Fruit fly (Drosophila melanogaster) whole organism, embryonic: ENCODE data around the gene CG16749.

Experiments
- Aef1 ChIP-seq: fragments of 200-800 bp; sonication (Bioruptor generic); IDR thresholded peaks from 3 replicates; pipeline ENCODE4 v1.3.6; 2022; ENCODE audit warnings: missing biosample characterization, missing genetic modification characterization
- Awh ChIP-seq: fragments of 200-800 bp; sonication (Bioruptor generic); IDR thresholded peaks from 2 replicates; pipeline ENCODE4, ENCODE4 v1.3.6; 2022; ENCODE audit warnings: missing biosample characterization, missing genetic modification characterization
- C15 ChIP-seq: fragments of 200-800 bp; sonication (Bioruptor generic); IDR thresholded peaks from 3 replicates; pipeline ENCODE4 v1.3.6; 2022; ENCODE audit warnings: missing biosample characterization, missing genetic modification characterization
- CG13296 ChIP-seq: fragments of 200-800 bp; sonication (Bioruptor generic); optimal IDR thresholded peaks from 3 replicates; lab custom pipeline; 2018; ENCODE audit warnings: missing biosample characterization, mild to moderate bottlenecking, missing genetic modification characterization
- CG14441 ChIP-seq: fragments of 200-800 bp; sonication (Bioruptor generic); IDR thresholded peaks from 2 replicates; pipeline ENCODE4 v1.3.6; 2022; ENCODE audit warnings: missing biosample characterization, missing genetic modification characterization
- CG14667 ChIP-seq: fragments of 200-800 bp; sonication (Bioruptor generic); IDR thresholded peaks from 2 replicates; pipeline ENCODE4 v1.3.6; 2022; ENCODE audit warnings: missing biosample characterization, missing genetic modification characterization
- CG14860 ChIP-seq: fragments of 200-800 bp; sonication (Bioruptor generic); IDR thresholded peaks from 3 replicates; pipeline ENCODE4 v1.3.6; 2022; ENCODE audit warnings: missing biosample characterization, missing genetic modification characterization; ENCODE audit not compliant: partially characterized antibody
- CG16863 ChIP-seq: fragments of 200-800 bp; sonication (Bioruptor generic); optimal IDR thresholded peaks from 3 replicates; lab custom pipeline; 2016; ENCODE audit warnings: missing biosample characterization, missing genetic modification characterization
- CG18476 ChIP-seq: fragments of 200-800 bp; sonication (Bioruptor generic); optimal IDR thresholded peaks from 2 replicates; lab custom pipeline; 2016; ENCODE audit warnings: missing biosample characterization, mild to moderate bottlenecking, missing genetic modification characterization
- CG2202 ChIP-seq: fragments of 200-800 bp; sonication (Bioruptor generic); optimal IDR thresholded peaks from 2 replicates; lab custom pipeline; 2018; ENCODE audit warnings: missing biosample characterization, mild to moderate bottlenecking, missing genetic modification characterization
- CG3281 ChIP-seq: fragments of 200-800 bp; sonication (Bioruptor generic); optimal IDR thresholded peaks from 3 replicates; lab custom pipeline; 2017; ENCODE audit warnings: missing biosample characterization, mild to moderate bottlenecking, missing genetic modification characterization
- CG3838 ChIP-seq: fragments of 200-800 bp; sonication (Bioruptor generic); optimal IDR thresholded peaks from 3 replicates; lab custom pipeline; 2016; ENCODE audit warnings: missing biosample characterization, missing genetic modification characterization
- CG3847 ChIP-seq: fragments of 200-800 bp; sonication (Bioruptor generic); IDR thresholded peaks from 2 replicates; pipeline ENCODE4 v1.3.6; 2022; ENCODE audit warnings: missing biosample characterization, missing genetic modification characterization
- CG4282 ChIP-seq: fragments of 200-800 bp; sonication (Bioruptor generic); optimal IDR thresholded peaks from 2 replicates; lab custom pipeline; 2016; ENCODE audit warnings: missing biosample characterization, missing genetic modification characterization
- CG4424 ChIP-seq: fragments of 200-800 bp; sonication (Bioruptor generic); optimal IDR thresholded peaks from 3 replicates; lab custom pipeline; 2016; ENCODE audit warnings: missing biosample characterization, missing genetic modification characterization
- CG6254 ChIP-seq: fragments of 200-800 bp; sonication (Bioruptor generic); optimal IDR thresholded peaks from 3 replicates; lab custom pipeline; 2017; ENCODE audit warnings: mild to moderate bottlenecking, missing biosample characterization, missing genetic modification reagents, missing genetic modification characterization
- CG6689 ChIP-seq: fragments of 200-800 bp; sonication (Bioruptor generic); IDR thresholded peaks from 2 replicates; pipeline ENCODE4 v1.3.6; 2022; ENCODE audit warnings: missing biosample characterization, missing genetic modification characterization
- CG7745 ChIP-seq: fragments of 200-800 bp; sonication (Bioruptor generic); optimal IDR thresholded peaks from 2 replicates; lab custom pipeline; 2018; ENCODE audit warnings: missing biosample characterization, mild to moderate bottlenecking, missing genetic modification characterization, moderate library complexity
- CG8359 ChIP-seq: fragments of 200-800 bp; sonication (Bioruptor generic); optimal IDR thresholded peaks from 2 replicates; lab custom pipeline; 2017; ENCODE audit warnings: missing biosample characterization, mild to moderate bottlenecking, missing genetic modification characterization, borderline replicate concordance
- CG8765 ChIP-seq: fragments of 200-800 bp; sonication (Bioruptor generic); IDR thresholded peaks from 2 replicates; pipeline ENCODE4 v1.3.6; 2022; ENCODE audit warnings: missing biosample characterization, missing genetic modification characterization
- CG9932 ChIP-seq: fragments of 200-800 bp; sonication (Bioruptor generic); IDR thresholded peaks from 2 replicates; pipeline ENCODE4 v1.3.6; 2022; ENCODE audit warnings: missing biosample characterization, missing genetic modification characterization
- D19A ChIP-seq: fragments of 200-800 bp; optimal IDR thresholded peaks from 3 replicates; lab custom pipeline; 2019; ENCODE audit warnings: missing biosample characterization, mild to moderate bottlenecking, missing genetic modification characterization, moderate library complexity
- Fer3 ChIP-seq: fragments of 200-800 bp; sonication (Bioruptor generic); optimal IDR thresholded peaks from 2 replicates; lab custom pipeline; 2018; ENCODE audit warnings: missing biosample characterization, mild to moderate bottlenecking, missing genetic modification characterization, moderate library complexity
- H2.0 ChIP-seq: fragments of 200-800 bp; sonication (Bioruptor generic); IDR thresholded peaks from 2 replicates; pipeline ENCODE4 v1.3.6; 2022; ENCODE audit warnings: missing biosample characterization, missing genetic modification characterization
- Hr39 ChIP-seq: fragments of >200 bp; optimal IDR thresholded peaks from 2 replicates; lab custom pipeline; 2017
- Kr ChIP-seq: fragments of 200-800 bp; sonication (Bioruptor generic); optimal IDR thresholded peaks from 2 replicates; lab custom pipeline; 2017; ENCODE audit warnings: missing biosample characterization, mild to moderate bottlenecking, missing genetic modification characterization
- MTF-1 ChIP-seq: fragments of 200-800 bp; sonication (Bioruptor generic); optimal IDR thresholded peaks from 2 replicates; lab custom pipeline; 2018; ENCODE audit warnings: missing biosample characterization, mild to moderate bottlenecking, missing genetic modification characterization, borderline replicate concordance
- NK7.1 ChIP-seq: fragments of 200-800 bp; sonication (Bioruptor generic); optimal IDR thresholded peaks from 3 replicates; lab custom pipeline; 2016; ENCODE audit warnings: missing biosample characterization, missing genetic modification characterization
- Six4 ChIP-seq: fragments of 200-800 bp; sonication (Bioruptor generic); optimal IDR thresholded peaks from 2 replicates; lab custom pipeline; 2016; ENCODE audit warnings: missing biosample characterization, missing genetic modification characterization
- Ssrp ChIP-seq: fragments of 200-800 bp; sonication (Bioruptor generic); optimal IDR thresholded peaks from 2 replicates; lab custom pipeline; 2018; ENCODE audit warnings: missing biosample characterization, mild to moderate bottlenecking, missing genetic modification characterization, moderate library complexity
- Stat92E ChIP-seq, 3 experiments: fragments of >200 bp in 2 of 3; fragments of 200-800 bp in 1 of 3; sonication (Bioruptor generic) in 1 of 3; optimal IDR thresholded peaks; 2 replicates each; lab custom pipeline; 2017 to 2019; ENCODE audit warnings: missing biosample characterization in 3 of 3, missing genetic modification characterization in 3 of 3, mild to moderate bottlenecking in 1 of 3, moderate library complexity in 1 of 3
- bigmax ChIP-seq: fragments of 200-800 bp; sonication (Bioruptor generic); optimal IDR thresholded peaks from 2 replicates; lab custom pipeline; 2018; ENCODE audit warnings: missing biosample characterization, mild to moderate bottlenecking, missing genetic modification characterization
- cad ChIP-seq: fragments of >200 bp; optimal IDR thresholded peaks from 2 replicates; lab custom pipeline; 2017; ENCODE audit warnings: missing biosample characterization, missing genetic modification characterization
- ci ChIP-seq: fragments of 200-800 bp; sonication (Bioruptor generic); IDR thresholded peaks from 3 replicates; pipeline ENCODE4 v1.3.6; 2022; ENCODE audit warnings: missing biosample characterization, missing genetic modification characterization
- crp ChIP-seq, 2 experiments: fragments of 200-800 bp; sonication (Bioruptor generic); optimal IDR thresholded peaks; 2 replicates in 1 of 2; 3 replicates in 1 of 2; lab custom pipeline; 2017; ENCODE audit warnings: missing biosample characterization in 2 of 2, missing genetic modification characterization in 2 of 2, mild to moderate bottlenecking in 1 of 2, moderate library complexity in 1 of 2
- dmrt11E ChIP-seq: fragments of 200-800 bp; sonication (Bioruptor generic); optimal IDR thresholded peaks from 3 replicates; lab custom pipeline; 2018; ENCODE audit warnings: missing biosample characterization, mild to moderate bottlenecking, missing genetic modification characterization, moderate library complexity
- gce ChIP-seq: fragments of 200-800 bp; sonication (Bioruptor generic); IDR thresholded peaks from 3 replicates; pipeline ENCODE4 v1.3.6; 2022; ENCODE audit warnings: missing biosample characterization, missing genetic modification characterization
- hbn ChIP-seq: fragments of 200-800 bp; sonication (Bioruptor generic); IDR thresholded peaks from 2 replicates; pipeline ENCODE4 v1.3.6; 2022; ENCODE audit warnings: missing biosample characterization, missing genetic modification characterization; ENCODE audit not compliant: partially characterized antibody
- hkb ChIP-seq, 2 experiments: fragments of 200-800 bp in 1 of 2; fragments of >200 bp in 1 of 2; sonication (Bioruptor generic) in 1 of 2; IDR thresholded peaks in 1 of 2; optimal IDR thresholded peaks in 1 of 2; 2 replicates each; pipeline versions ENCODE4 v1.3.6 to Lab custom; 2017 to 2022; ENCODE audit warnings: missing biosample characterization in 1 of 2, missing genetic modification characterization in 1 of 2
- inv ChIP-seq: fragments of 200-800 bp; sonication (Bioruptor generic); IDR thresholded peaks from 2 replicates; pipeline ENCODE4 v1.3.6; 2022; ENCODE audit warnings: missing biosample characterization, missing genetic modification characterization; ENCODE audit not compliant: partially characterized antibody
- jing ChIP-seq: fragments of 200-800 bp; sonication (Bioruptor generic); optimal IDR thresholded peaks from 2 replicates; lab custom pipeline; 2018; ENCODE audit warnings: missing biosample characterization, mild to moderate bottlenecking, missing genetic modification characterization
- lab ChIP-seq: fragments of 200-800 bp; sonication (Bioruptor generic); optimal IDR thresholded peaks from 3 replicates; lab custom pipeline; 2017; ENCODE audit warnings: missing biosample characterization, missing genetic modification characterization, mild to moderate bottlenecking, moderate library complexity, missing genetic modification reagents
- lov ChIP-seq, 2 experiments: fragments of 200-800 bp in 1 of 2; fragments of >200 bp in 1 of 2; sonication (Bioruptor generic) in 1 of 2; IDR thresholded peaks in 1 of 2; optimal IDR thresholded peaks in 1 of 2; 2 replicates in 1 of 2; 3 replicates in 1 of 2; pipeline versions ENCODE4 v1.3.6 to Lab custom; 2017 to 2022; ENCODE audit warnings: missing biosample characterization in 1 of 2, missing genetic modification characterization in 1 of 2
- mirr ChIP-seq: fragments of 200-800 bp; sonication (Bioruptor generic); optimal IDR thresholded peaks from 3 replicates; lab custom pipeline; 2018; ENCODE audit warnings: missing biosample characterization, mild to moderate bottlenecking, missing genetic modification characterization
- mld ChIP-seq: fragments of 200-800 bp; sonication (Bioruptor generic); IDR thresholded peaks from 3 replicates; pipeline ENCODE4 v1.3.6; 2022; ENCODE audit warnings: missing biosample characterization, missing genetic modification characterization; ENCODE audit not compliant: partially characterized antibody
- otp ChIP-seq: fragments of 200-800 bp; sonication (Bioruptor generic); IDR thresholded peaks from 3 replicates; pipeline ENCODE4, ENCODE4 v1.3.6; 2022; ENCODE audit warnings: missing biosample characterization, missing genetic modification characterization
- repo ChIP-seq: fragments of 200-800 bp; sonication (Bioruptor generic); optimal IDR thresholded peaks from 2 replicates; lab custom pipeline; 2016; ENCODE audit warnings: missing biosample characterization, missing genetic modification characterization
- scrt ChIP-seq: fragments of 200-800 bp; sonication (Bioruptor generic); optimal IDR thresholded peaks from 2 replicates; lab custom pipeline; 2018; ENCODE audit warnings: missing biosample characterization, mild to moderate bottlenecking, missing genetic modification characterization, moderate library complexity
- sna ChIP-seq: fragments of 200-800 bp; sonication (Bioruptor generic); IDR thresholded peaks from 2 replicates; pipeline ENCODE4 v1.3.6; 2022; ENCODE audit warnings: missing biosample characterization, missing genetic modification characterization; ENCODE audit not compliant: partially characterized antibody
- unpg ChIP-seq: fragments of 200-800 bp; sonication (Bioruptor generic); optimal IDR thresholded peaks from 3 replicates; lab custom pipeline; 2018; ENCODE audit warnings: missing biosample characterization, mild to moderate bottlenecking, missing genetic modification characterization, moderate library complexity

The CG16749 gene

DNA sequence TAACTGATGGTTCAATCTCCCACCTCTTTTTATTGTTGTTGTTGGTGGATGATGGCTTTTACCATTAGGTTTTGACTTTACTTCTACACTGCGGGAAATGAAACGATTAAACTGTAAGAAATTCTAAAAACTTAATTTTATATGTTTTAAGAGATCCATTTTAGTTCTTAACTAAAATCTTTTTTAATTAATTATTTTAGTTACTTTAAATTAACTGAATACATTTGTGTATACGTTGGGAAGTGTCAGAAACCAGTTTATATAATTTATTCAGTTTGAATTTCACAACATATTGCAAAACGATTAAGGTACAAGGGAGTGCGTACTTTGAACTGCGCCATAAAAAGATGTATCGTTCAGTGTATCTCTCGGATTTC lies 21.6 kb upstream of the CG16749 start (continued):
- TF ChIP-seq CG3281 (GFP tag; lab: Kevin White, UChicago) = peak; percentile 86
- no peak for TF ChIP-seq mld (GFP tag; lab: Robert Waterston, UW)
- peak; percentile 49 for TF ChIP-seq CG3838 (GFP tag; lab: Kevin White, UChicago)
- no peak for TF ChIP-seq hbn (GFP tag; lab: Robert Waterston, UW)
- peak; percentile 90 for TF ChIP-seq D19A (tag; lab: Kevin White, UChicago)
- TF ChIP-seq CG16863 = peak; percentile 53
- TF ChIP-seq ci (GFP tag; lab: Robert Waterston, UW) = no peak
- TF ChIP-seq Ssrp = peak; percentile 88
- peak; percentile 84 for TF ChIP-seq dmrt11E
- TF ChIP-seq unpg = peak; percentile 91
- TF ChIP-seq lov (optimal IDR thresholded peaks at IDR 0.05; lab: Kevin White, UChicago) = no peak
- TF ChIP-seq lov (GFP tag; IDR thresholded peaks at IDR 0.05; lab: Robert Waterston, UW) = no peak
- peak; percentile 85 for TF ChIP-seq CG18476
- TF ChIP-seq bigmax (GFP tag; lab: Kevin White, UChicago) = no peak
- peak; percentile 92 for TF ChIP-seq CG4424
- no peak for TF ChIP-seq gce
- no peak for TF ChIP-seq CG4282 (GFP tag; lab: Kevin White, UChicago)
- TF ChIP-seq CG2202 (tag; lab: Kevin White, UChicago) = peak; percentile 75
- TF ChIP-seq Kr (GFP tag; lab: Kevin White, UChicago) = no peak
- TF ChIP-seq C15 (GFP tag; lab: Robert Waterston, UW) = no peak
- TF ChIP-seq NK7.1 (GFP tag; lab: Kevin White, UChicago) = peak; percentile 30
- TF ChIP-seq CG7745 = no peak
- peak; percentile 79 for TF ChIP-seq Six4 (GFP tag; lab: Kevin White, UChicago)
- no peak for TF ChIP-seq sna
- TF ChIP-seq cad = no peak
- no peak for TF ChIP-seq Hr39 (lab: Kevin White, UChicago)
- TF ChIP-seq CG14441 (GFP tag; lab: Robert Waterston, UW) = no peak
- TF ChIP-seq CG14860 = no peak
- TF ChIP-seq CG14667 (GFP tag; lab: Robert Waterston, UW) = no peak
- TF ChIP-seq hkb (optimal IDR thresholded peaks at IDR 0.05; lab: Kevin White, UChicago) = no peak
- TF ChIP-seq hkb (GFP tag; IDR thresholded peaks at IDR 0.05; lab: Robert Waterston, UW) = no peak
- TF ChIP-seq H2.0 (GFP tag; lab: Robert Waterston, UW) = no peak
- TF ChIP-seq inv (GFP tag; lab: Robert Waterston, UW) = no peak
- TF ChIP-seq CG9932 = no peak
- TF ChIP-seq crp (GFP tag; optimal IDR thresholded peaks at IDR 0.05; lab: Kevin White, UChicago) = peak in 1 of 2 experiments; percentile 28
- TF ChIP-seq lab (GFP tag; lab: Kevin White, UChicago) = peak; percentile 91
- TF ChIP-seq jing (GFP tag; lab: Kevin White, UChicago) = no peak
- TF ChIP-seq repo (GFP tag; lab: Kevin White, UChicago) = no peak
- peak in 1 of 3 experiments; percentile 45 for TF ChIP-seq Stat92E (GFP tag; optimal IDR thresholded peaks at IDR 0.05; lab: Kevin White, UChicago)
- no peak for TF ChIP-seq CG8765 (GFP tag; lab: Robert Waterston, UW)
- peak; percentile 52 for TF ChIP-seq MTF-1
- no peak for TF ChIP-seq CG6689 (GFP tag; lab: Robert Waterston, UW)
- no peak for TF ChIP-seq otp
- peak; percentile 63 for TF ChIP-seq CG8359
- no peak for TF ChIP-seq mirr (GFP tag; lab: Kevin White, UChicago)
- peak; percentile 77 for TF ChIP-seq CG13296 (GFP tag; lab: Kevin White, UChicago)
- no peak for TF ChIP-seq CG3847 (GFP tag; lab: Robert Waterston, UW)
- TF ChIP-seq Awh (GFP tag; lab: Robert Waterston, UW) = no peak
- TF ChIP-seq scrt (GFP tag; lab: Kevin White, UChicago) = peak; percentile 86
- TF ChIP-seq Fer3 (tag; lab: Kevin White, UChicago) = peak; percentile 85
- TF ChIP-seq Aef1 (GFP tag; lab: Robert Waterston, UW) = no peak
- TF ChIP-seq CG6254 (GFP tag; lab: Kevin White, UChicago) = peak; percentile 80
